Worm (Caenorhabditis elegans) whole organism, L2 larva: ENCODE measurements around the gene sfxn-1.4.
A peak's percentile ranks its signal among the peaks of the same experiment; 100 is the strongest.

Source experiments
- nhr-12 ChIP-seq: fragments of 150-350 bp; optimal IDR thresholded peaks from 2 replicates; lab custom pipeline; 2014; ENCODE audit warnings: missing biosample characterization, missing genetic modification characterization
- nhr-237 ChIP-seq: fragments of 150-350 bp; optimal IDR thresholded peaks from 2 replicates; lab custom pipeline; 2014; ENCODE audit warnings: missing biosample characterization, missing genetic modification characterization
- nhr-77 ChIP-seq: fragments of 150-350 bp; optimal IDR thresholded peaks from 2 replicates; lab custom pipeline; 2014; ENCODE audit warnings: missing biosample characterization, missing genetic modification characterization
- snpc-4 ChIP-seq: fragments of 150-350 bp; optimal IDR thresholded peaks from 2 replicates; lab custom pipeline; 2014; ENCODE audit warnings: missing biosample characterization, missing genetic modification characterization
- unc-62 ChIP-seq: fragments of 150-350 bp; optimal IDR thresholded peaks from 2 replicates; lab custom pipeline; 2014; ENCODE audit warnings: missing biosample characterization, missing genetic modification reagents, missing genetic modification characterization

DNA sequence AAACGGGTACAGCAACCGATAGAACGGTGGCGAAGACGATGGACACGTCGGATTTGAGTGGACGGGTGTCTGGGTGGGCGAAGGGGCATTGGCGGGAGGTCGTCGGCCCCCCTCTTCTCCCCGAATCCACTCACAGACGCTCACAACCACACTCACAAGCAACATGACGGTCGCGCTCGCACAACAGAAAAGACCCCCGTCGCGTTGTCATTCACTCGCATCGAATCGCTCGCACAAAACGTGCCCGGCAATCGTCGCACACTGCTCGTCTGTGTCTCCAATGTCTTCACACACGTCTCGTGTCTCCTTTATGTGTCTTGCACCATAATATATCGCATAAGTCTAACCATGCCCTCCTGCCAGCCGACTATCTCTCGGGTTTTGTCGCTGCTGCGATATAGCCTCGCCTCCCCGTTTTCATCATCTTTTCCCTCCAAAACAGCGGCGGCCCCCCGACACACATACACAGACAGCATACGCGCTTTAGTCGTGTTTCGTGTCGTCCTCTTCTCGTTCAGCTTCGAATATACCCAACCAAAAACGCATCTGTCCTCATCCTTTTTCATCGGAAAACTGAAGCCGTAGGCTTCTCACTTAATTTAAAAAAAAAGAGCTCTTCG lies 46.9 kb downstream of the sfxn-1.4 start:
- TF ChIP-seq nhr-77 (tag; lab: Kevin White, UChicago) (peak; percentile 6), nhr-237 (tag; lab: Kevin White, UChicago) (no peak), snpc-4 (tag; lab: Kevin White, UChicago) (peak; percentile 59), nhr-12 (tag; lab: Kevin White, UChicago) (no peak), unc-62 (GFP tag; lab: Kevin White, UChicago) (no peak)
